Fruit fly (Drosophila melanogaster): ENCODE results near the gene eIF4E3.

eIF4E3 gene

dm6 chr3L:8186627-8187396, 42.2 kb upstream of the eIF4E3 start, which contains the start of the genes ERR and Atg18a (continued):
- TF ChIP-seq CG33557 (GFP tag; optimal IDR thresholded peaks at IDR 0.05) (peak; percentile 76), Ets97D (GFP tag; optimal IDR thresholded peaks at IDR 0.05) (peak; percentile 88), Hr78 (GFP tag; optimal IDR thresholded peaks at IDR 0.05) (no peak)

DNA sequence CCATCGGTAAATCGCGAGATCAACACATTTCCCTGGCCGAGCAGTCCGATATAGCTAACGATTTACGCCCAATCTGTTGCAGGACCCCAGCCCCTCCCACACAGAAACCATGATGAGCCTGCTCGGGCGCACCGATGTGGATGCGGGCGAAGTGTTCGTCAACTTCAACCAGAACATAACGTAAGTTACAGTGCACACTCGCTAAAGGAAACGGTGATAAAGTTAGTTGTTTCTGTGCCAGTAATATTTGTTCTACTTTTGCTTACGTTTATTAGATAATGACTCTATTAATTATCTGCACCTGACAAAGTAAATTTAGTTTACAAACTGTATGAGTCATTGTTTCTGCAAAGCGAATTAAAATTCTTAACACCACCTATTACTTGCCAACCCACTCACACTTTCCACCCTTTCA, 41.6 kb upstream of the eIF4E3 start:
- no peak for TF ChIP-seq CG16863 (GFP tag; optimal IDR thresholded peaks at IDR 0.05)
- TF ChIP-seq CG12744 (GFP tag; optimal IDR thresholded peaks at IDR 0.05), result no peak
- TF ChIP-seq CG30431 (GFP tag; optimal IDR thresholded peaks at IDR 0.05), result no peak
- no peak for TF ChIP-seq CG7372 (GFP tag; IDR thresholded peaks at IDR 0.05)
- peak; percentile 33; the same call in 2 of the 3 replicates for TF ChIP-seq dysf (GFP tag; IDR thresholded peaks at IDR 0.05)
- TF ChIP-seq Drgx (GFP tag; IDR thresholded peaks at IDR 0.05), result 0 out of 2 replicates have a peak, but pooled peaks have one; percentile 13
- TF ChIP-seq lbe (GFP tag; optimal IDR thresholded peaks at IDR 0.05), result no peak
- TF ChIP-seq CG32532 (GFP tag; IDR thresholded peaks at IDR 0.05), result peak; percentile 42; the same call in 1 of the 2 replicates
- peak; percentile 94 for TF ChIP-seq CG9437 (GFP tag; optimal IDR thresholded peaks at IDR 0.05)
- TF ChIP-seq Med (GFP tag), result peak; percentile 79
- peak; percentile 34; the same call in 2 of the 3 replicates for TF ChIP-seq row (GFP tag; IDR thresholded peaks at IDR 0.05)
- peak; percentile 46 for TF ChIP-seq Ets65A (GFP tag)
- no peak for TF ChIP-seq hkb (optimal IDR thresholded peaks at IDR 0.05)
- peak; percentile 20; the same call in 1 of the 2 replicates for TF ChIP-seq hkb (GFP tag; IDR thresholded peaks at IDR 0.05)
- 0 out of 3 replicates have a peak, but pooled peaks have one; percentile 13 for TF ChIP-seq zfh1 (GFP tag; IDR thresholded peaks at IDR 0.05)
- TF ChIP-seq exex (tag; optimal IDR thresholded peaks at IDR 0.05), result no peak
- peak; percentile 21; the same call in 1 of the 2 replicates for TF ChIP-seq nerfin-2 (GFP tag; IDR thresholded peaks at IDR 0.05; ENCODE audit: partially characterized antibody)
- TF ChIP-seq CrebB (tag; optimal IDR thresholded peaks at IDR 0.05), result no peak
- no peak for TF ChIP-seq sisA (GFP tag; IDR thresholded peaks at IDR 0.05)
- TF ChIP-seq CG3163 (GFP tag; optimal IDR thresholded peaks at IDR 0.05), result no peak
- TF ChIP-seq CG11504 (tag; optimal IDR thresholded peaks at IDR 0.05), result no peak
- 0 out of 3 replicates have a peak, but pooled peaks have one; percentile 32 for TF ChIP-seq Optix (GFP tag; IDR thresholded peaks at IDR 0.05)
- TF ChIP-seq kni (GFP tag; optimal IDR thresholded peaks at IDR 0.05), result no peak
- TF ChIP-seq CG6854 (GFP tag; optimal IDR thresholded peaks at IDR 0.05), result no peak
- no peak for TF ChIP-seq sna (GFP tag; IDR thresholded peaks at IDR 0.05; ENCODE audit: partially characterized antibody)
- TF ChIP-seq H2.0 (GFP tag; IDR thresholded peaks at IDR 0.05), result no peak
- no peak for TF ChIP-seq nom (GFP tag; optimal IDR thresholded peaks at IDR 0.05)
- peak; percentile 87 for TF ChIP-seq grau (tag; optimal IDR thresholded peaks at IDR 0.05)
- peak in 1 of 2 experiments; percentile 20 for TF ChIP-seq Pdp1 (GFP tag; optimal IDR thresholded peaks at IDR 0.05)
- no peak for TF ChIP-seq eve (GFP tag; optimal IDR thresholded peaks at IDR 0.05)

dm6 chr3L:8189234-8189633, 39.8 kb upstream of the eIF4E3 start:
- TF ChIP-seq Ets65A (GFP tag) (peak; percentile 72), Kr (GFP tag; optimal IDR thresholded peaks at IDR 0.05) (no peak), CG15479 (GFP tag; optimal IDR thresholded peaks at IDR 0.05) (peak; percentile 96), zen (tag; optimal IDR thresholded peaks at IDR 0.05) (peak; percentile 41), tll (GFP tag; optimal IDR thresholded peaks at IDR 0.05) (peak in 1 of 2 experiments; percentile 98), cad (GFP tag; optimal IDR thresholded peaks at IDR 0.05) (peak; percentile 76), CG4360 (GFP tag; IDR thresholded peaks at IDR 0.05) (0 out of 2 replicates have a peak, but pooled peaks have one; percentile 13), Dek (tag; optimal IDR thresholded peaks at IDR 0.05) (no peak)
